Worm (Caenorhabditis elegans) whole organism, L3 larva: Measurements from ENCODE around the gene ifta-1.

ENCODE experiments used
- R02D3.7 ChIP-seq: fragments of 150-350 bp; optimal IDR thresholded peaks from 2 replicates; lab custom pipeline; 2014; ENCODE audit warnings: missing biosample characterization, missing genetic modification characterization
- aly-2 ChIP-seq: fragments of 150-350 bp; optimal IDR thresholded peaks from 2 replicates; lab custom pipeline; 2014; ENCODE audit warnings: missing biosample characterization, missing genetic modification characterization
- ama-1 ChIP-seq: fragments of 150-350 bp; optimal IDR thresholded peaks from 2 replicates; lab custom pipeline; 2018
- ceh-16 ChIP-seq: sonication (generic microtip); optimal IDR thresholded peaks from 2 replicates; lab custom pipeline; 2017; ENCODE audit warnings: missing biosample characterization, missing genetic modification characterization
- ceh-28 ChIP-seq: fragments of 150-350 bp; optimal IDR thresholded peaks from 2 replicates; lab custom pipeline; 2014; ENCODE audit warnings: missing biosample characterization, missing genetic modification reagents, missing genetic modification characterization
- ceh-82 ChIP-seq: fragments of 150-350 bp; optimal IDR thresholded peaks from 2 replicates; lab custom pipeline; 2014; ENCODE audit warnings: missing biosample characterization, missing genetic modification characterization
- daf-12 ChIP-seq: fragments of 150-350 bp; optimal IDR thresholded peaks from 2 replicates; lab custom pipeline; 2014; ENCODE audit warnings: missing biosample characterization, missing genetic modification reagents, missing genetic modification characterization
- egl-27 ChIP-seq: sonication (generic microtip); optimal IDR thresholded peaks from 4 replicates; lab custom pipeline; 2017; ENCODE audit warnings: missing biosample characterization, missing genetic modification reagents, missing genetic modification characterization
- egl-5 ChIP-seq: fragments of 150-350 bp; optimal IDR thresholded peaks from 2 replicates; lab custom pipeline; 2017; ENCODE audit warnings: missing biosample characterization, missing genetic modification reagents, missing genetic modification characterization, inconsistent platforms
- elt-1 ChIP-seq: fragments of 150-350 bp; optimal IDR thresholded peaks from 2 replicates; lab custom pipeline; 2014; ENCODE audit warnings: missing biosample characterization, missing genetic modification characterization
- elt-2 ChIP-seq: sonication (generic microtip); optimal IDR thresholded peaks from 2 replicates; lab custom pipeline; 2016; ENCODE audit warnings: missing genetic modification reagents, mild to moderate bottlenecking, missing genetic modification characterization, missing compliant biosample characterization
- elt-3 ChIP-seq, 3 experiments: fragments of 150-350 bp in 1 of 3; sonication (generic microtip) in 2 of 3; optimal IDR thresholded peaks; 2 replicates in 2 of 3; 4 replicates in 1 of 3; lab custom pipeline; 2014 to 2017; ENCODE audit warnings: missing biosample characterization in 3 of 3, missing genetic modification characterization in 3 of 3
- fkh-10 ChIP-seq: sonication (generic microtip); optimal IDR thresholded peaks from 2 replicates; lab custom pipeline; 2017; ENCODE audit warnings: missing biosample characterization, missing genetic modification reagents, missing genetic modification characterization
- fkh-2 ChIP-seq: fragments of 150-350 bp; optimal IDR thresholded peaks from 2 replicates; lab custom pipeline; 2014; ENCODE audit warnings: missing biosample characterization, missing genetic modification reagents, missing genetic modification characterization
- hmg-11 ChIP-seq: sonication (generic microtip); optimal IDR thresholded peaks from 2 replicates; lab custom pipeline; 2016; ENCODE audit warnings: missing genetic modification characterization, missing compliant biosample characterization
- lin-15B ChIP-seq: fragments of 150-350 bp; optimal IDR thresholded peaks from 2 replicates; lab custom pipeline; 2014; ENCODE audit warnings: missing biosample characterization, missing genetic modification characterization
- lin-39 ChIP-seq: fragments of 150-350 bp; optimal IDR thresholded peaks from 2 replicates; lab custom pipeline; 2018; ENCODE audit warnings: missing biosample characterization, missing genetic modification reagents, missing genetic modification characterization
- lsy-12 ChIP-seq: sonication (generic microtip); optimal IDR thresholded peaks from 2 replicates; lab custom pipeline; 2016; ENCODE audit warnings: mild to moderate bottlenecking, missing genetic modification characterization, missing compliant biosample characterization
- mdl-1 ChIP-seq: fragments of 150-350 bp; optimal IDR thresholded peaks from 2 replicates; lab custom pipeline; 2014; ENCODE audit warnings: missing biosample characterization, missing genetic modification characterization
- mml-1 ChIP-seq: fragments of 150-350 bp; sonication (generic microtip); optimal IDR thresholded peaks from 3 replicates; lab custom pipeline; 2014; ENCODE audit warnings: missing biosample characterization, missing genetic modification characterization
- nfya-1 ChIP-seq: sonication (generic microtip); optimal IDR thresholded peaks from 2 replicates; lab custom pipeline; 2017; ENCODE audit warnings: missing genetic modification characterization, mild to moderate bottlenecking, missing compliant biosample characterization, antibody characterized with exemption, moderate library complexity; ENCODE audit not compliant: insufficient read depth
- nhr-11 ChIP-seq: fragments of 150-350 bp; optimal IDR thresholded peaks from 2 replicates; lab custom pipeline; 2014; ENCODE audit warnings: missing biosample characterization, missing genetic modification characterization
- nhr-12 ChIP-seq: fragments of 150-350 bp; optimal IDR thresholded peaks from 2 replicates; lab custom pipeline; 2014; ENCODE audit warnings: missing biosample characterization, missing genetic modification characterization
- nhr-23 ChIP-seq: fragments of 150-350 bp; optimal IDR thresholded peaks from 2 replicates; lab custom pipeline; 2014; ENCODE audit warnings: missing biosample characterization, missing genetic modification reagents, missing genetic modification characterization
- nhr-25 ChIP-seq: sonication (generic microtip); optimal IDR thresholded peaks from 2 replicates; lab custom pipeline; 2017; ENCODE audit warnings: missing biosample characterization, missing genetic modification characterization
- nhr-28 ChIP-seq: fragments of 150-350 bp; optimal IDR thresholded peaks from 2 replicates; lab custom pipeline; 2014; ENCODE audit warnings: missing biosample characterization, missing genetic modification characterization
- nhr-43 ChIP-seq: sonication (generic microtip); optimal IDR thresholded peaks from 2 replicates; lab custom pipeline; 2016; ENCODE audit warnings: mild to moderate bottlenecking, missing genetic modification characterization, missing compliant biosample characterization; ENCODE audit not compliant: poor library complexity, severe bottlenecking
- nhr-76 ChIP-seq: fragments of 150-350 bp; sonication (generic microtip); optimal IDR thresholded peaks from 5 replicates; lab custom pipeline; 2014; ENCODE audit warnings: missing biosample characterization, missing genetic modification characterization
- nhr-77 ChIP-seq: fragments of 150-350 bp; optimal IDR thresholded peaks from 2 replicates; lab custom pipeline; 2014; ENCODE audit warnings: missing biosample characterization, missing genetic modification characterization
- pha-4 ChIP-seq: fragments of 150-350 bp; optimal IDR thresholded peaks from 2 replicates; lab custom pipeline; 2014; ENCODE audit warnings: missing biosample characterization, missing genetic modification reagents, missing genetic modification characterization
- sea-2 ChIP-seq: fragments of 150-350 bp; sonication (generic microtip); optimal IDR thresholded peaks from 4 replicates; lab custom pipeline; 2014; ENCODE audit warnings: missing biosample characterization, missing genetic modification reagents, missing genetic modification characterization
- snpc-4 ChIP-seq: fragments of 150-350 bp; optimal IDR thresholded peaks from 2 replicates; lab custom pipeline; 2014; ENCODE audit warnings: missing biosample characterization, missing genetic modification characterization
- tbx-2 ChIP-seq: sonication (generic microtip); optimal IDR thresholded peaks from 2 replicates; lab custom pipeline; 2016; ENCODE audit warnings: mild to moderate bottlenecking, missing genetic modification characterization, missing compliant biosample characterization
- unc-39 ChIP-seq: sonication (generic microtip); optimal IDR thresholded peaks from 4 replicates; lab custom pipeline; 2017; ENCODE audit warnings: missing biosample characterization, missing genetic modification characterization
- unc-62 ChIP-seq: fragments of 150-350 bp; sonication (generic microtip); optimal IDR thresholded peaks from 4 replicates; lab custom pipeline; 2014; ENCODE audit warnings: missing biosample characterization, missing genetic modification reagents, missing genetic modification characterization
- zag-1 ChIP-seq: fragments of 150-350 bp; optimal IDR thresholded peaks from 2 replicates; lab custom pipeline; 2014; ENCODE audit warnings: missing biosample characterization, missing genetic modification characterization
- ztf-11 ChIP-seq: fragments of 150-350 bp; optimal IDR thresholded peaks from 2 replicates; lab custom pipeline; 2014; ENCODE audit warnings: missing biosample characterization, missing genetic modification characterization
- ztf-4 ChIP-seq: fragments of 150-350 bp; optimal IDR thresholded peaks from 2 replicates; lab custom pipeline; 2014; ENCODE audit warnings: missing biosample characterization, missing genetic modification characterization

The ifta-1 gene

DNA sequence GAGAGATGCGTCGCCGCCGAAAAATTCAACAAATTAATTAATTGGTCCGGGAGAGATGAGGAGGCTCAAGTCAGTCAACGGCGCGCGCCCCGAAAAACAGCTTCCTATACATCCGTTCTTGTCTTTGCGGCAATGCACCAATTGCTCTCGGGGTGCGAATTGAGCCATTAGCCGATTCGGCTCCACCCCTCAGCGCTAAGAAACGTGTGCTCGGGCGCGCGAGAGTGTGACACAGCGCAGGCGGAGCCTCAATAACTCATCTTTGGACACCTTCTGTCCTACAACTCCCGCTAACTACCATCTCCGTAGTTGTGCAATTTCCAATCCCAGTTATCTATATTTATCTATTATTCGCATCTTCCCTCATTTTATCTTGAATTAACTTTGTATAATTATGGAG lies 20.1 kb upstream of the ifta-1 start:
- TF ChIP-seq mml-1 (tag; lab: Kevin White, UChicago), result no peak
- no peak for TF ChIP-seq egl-5
- TF ChIP-seq tbx-2, result no peak
- TF ChIP-seq aly-2, result no peak
- TF ChIP-seq zag-1 (tag; lab: Kevin White, UChicago), result no peak
- no peak for TF ChIP-seq nhr-77 (tag; lab: Kevin White, UChicago)
- TF ChIP-seq, all 47 proteins: peak for 0

DNA sequence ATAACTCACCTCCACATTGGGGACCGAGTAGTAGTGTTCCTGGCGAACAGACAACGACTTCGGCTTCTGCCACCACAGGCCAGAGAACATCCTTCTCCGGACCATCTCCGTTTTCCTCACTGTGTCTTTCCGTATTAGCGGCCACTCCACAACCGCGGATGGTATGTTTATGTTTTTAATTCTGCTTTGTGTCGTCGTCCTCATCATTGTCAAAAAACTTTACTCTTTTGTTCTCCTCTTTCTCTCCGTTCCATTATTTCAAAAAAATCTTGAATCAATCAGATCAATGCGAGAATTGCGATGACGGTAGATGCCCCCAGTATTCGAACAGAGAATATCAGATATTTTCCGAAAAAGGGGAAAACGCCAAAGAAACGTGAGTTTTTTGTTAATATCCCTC lies 14.9 kb upstream of the ifta-1 start, which contains the start of gene mec-2:
Gene mec-2, plus strand, starts transcription at position 301 of the 400 bp plus-strand sequence.
- no peak for TF ChIP-seq egl-27 (tag; lab: Kevin White, UChicago)
- no peak for TF ChIP-seq nhr-25 (tag; lab: Kevin White, UChicago)
- TF ChIP-seq pha-4 (tag; lab: Kevin White, UChicago), result no peak
- no peak for TF ChIP-seq mdl-1 (tag; lab: Kevin White, UChicago)
- TF ChIP-seq elt-1 (tag; lab: Kevin White, UChicago), result no peak
- no peak for TF ChIP-seq elt-2 (tag; lab: Kevin White, UChicago)
- no peak for TF ChIP-seq snpc-4 (tag; lab: Kevin White, UChicago)
- TF ChIP-seq, all 47 proteins: peak for 0

DNA sequence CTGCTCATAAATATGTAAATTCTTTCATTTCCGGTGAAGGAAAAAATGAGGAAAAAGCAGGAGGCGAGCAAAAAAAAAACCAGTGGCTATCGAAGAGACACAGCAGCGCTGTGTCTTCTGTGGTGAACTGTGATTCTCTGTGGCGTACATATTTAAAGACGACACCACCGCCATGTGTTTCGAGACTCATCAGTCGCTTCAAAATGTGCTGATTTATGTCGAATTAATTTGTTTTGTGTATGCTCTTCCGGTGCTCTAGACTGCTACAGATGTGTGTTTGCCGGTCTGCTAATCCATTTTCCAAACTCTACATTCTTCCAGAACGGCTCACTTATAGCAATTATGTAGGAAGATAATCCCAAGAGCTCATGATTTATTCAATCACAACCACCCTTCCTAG lies 12.9 kb upstream of the ifta-1 start:
- TF ChIP-seq nhr-23 (tag; lab: Kevin White, UChicago) (no peak), aly-2 (no peak), fkh-10 (GFP tag; lab: Kevin White, UChicago) (no peak), daf-12 (tag; lab: Kevin White, UChicago) (no peak), unc-62 (GFP tag; lab: Kevin White, UChicago) (no peak), elt-3 (tag; optimal IDR thresholded peaks at IDR 0.05; lab: Kevin White, UChicago) (no peak), ceh-16 (no peak), elt-1 (tag; lab: Kevin White, UChicago) (no peak), ceh-28 (tag; lab: Kevin White, UChicago) (no peak), R02D3.7 (tag; lab: Kevin White, UChicago) (no peak), nhr-11 (tag; lab: Kevin White, UChicago) (no peak), lsy-12 (tag; lab: Kevin White, UChicago) (no peak), pha-4 (tag; lab: Kevin White, UChicago) (no peak), ama-1 (lab: Kevin White, UChicago) (no peak), snpc-4 (tag; lab: Kevin White, UChicago) (no peak), nhr-43 (tag; lab: Kevin White, UChicago) (no peak)

DNA sequence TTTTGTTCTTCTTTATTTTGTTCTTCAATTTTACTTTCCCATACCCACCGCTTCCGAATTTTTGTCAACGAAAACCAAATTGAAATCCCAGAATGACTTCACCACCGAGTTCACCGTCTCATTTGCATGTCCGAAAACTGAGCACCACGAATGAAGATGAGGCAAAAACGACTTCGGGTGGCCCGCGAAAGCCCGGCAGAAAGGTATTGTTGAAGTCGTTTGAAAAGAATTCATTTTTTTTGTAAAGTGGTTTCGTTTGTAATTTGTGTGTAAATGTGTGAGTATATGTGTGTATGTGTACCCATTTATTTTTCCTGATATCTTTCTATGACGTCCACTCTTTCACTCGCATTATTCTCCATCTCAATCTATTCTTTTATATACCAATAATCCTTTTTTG lies 5.4 kb upstream of the ifta-1 start, which contains the start of gene C38C5.1:
Gene C38C5.1, plus strand, starts transcription at position 90 of the 400 bp plus-strand sequence.
- TF ChIP-seq nhr-12 (tag; lab: Kevin White, UChicago) (no peak), ceh-28 (tag; lab: Kevin White, UChicago) (no peak), nhr-77 (tag; lab: Kevin White, UChicago) (no peak), ceh-16 (no peak), unc-39 (tag; lab: Kevin White, UChicago) (no peak), unc-62 (GFP tag; lab: Kevin White, UChicago) (no peak), fkh-2 (tag; lab: Kevin White, UChicago) (no peak), hmg-11 (tag; lab: Kevin White, UChicago) (no peak), nhr-76 (tag; lab: Kevin White, UChicago) (no peak), nhr-23 (tag; lab: Kevin White, UChicago) (no peak)

DNA sequence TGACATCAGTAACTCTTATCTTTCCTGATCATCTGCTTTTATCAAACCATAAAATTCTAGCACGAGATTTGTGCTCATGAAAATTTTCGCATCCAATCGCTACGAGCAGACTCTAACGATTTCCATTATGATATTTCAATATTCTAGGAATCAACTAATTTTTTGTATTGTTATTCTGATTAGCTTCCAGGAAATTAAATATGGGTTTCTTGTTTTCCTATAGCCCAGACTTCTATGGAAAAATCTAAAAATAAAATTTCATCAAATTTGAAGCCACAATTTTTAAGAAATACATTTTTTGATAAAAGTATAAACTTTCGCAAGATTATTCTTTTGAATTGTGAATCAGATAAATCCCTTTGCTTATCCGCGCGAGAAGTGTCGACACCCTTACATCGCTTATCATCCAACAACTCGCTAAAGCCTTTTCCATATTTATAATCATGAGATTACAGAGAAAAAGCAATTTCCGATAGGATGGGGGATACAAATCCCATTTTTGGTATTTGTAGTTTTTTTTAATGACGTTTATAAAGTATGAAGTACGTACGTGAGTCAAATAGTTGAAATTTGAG lies 2.6 kb upstream of the ifta-1 start:
- TF ChIP-seq nfya-1 (tag; lab: Kevin White, UChicago), result no peak
- TF ChIP-seq nhr-77 (tag; lab: Kevin White, UChicago), result no peak
- no peak for TF ChIP-seq ztf-4 (tag; lab: Kevin White, UChicago)
- no peak for TF ChIP-seq lsy-12 (tag; lab: Kevin White, UChicago)
- TF ChIP-seq lin-15B, result no peak
- no peak for TF ChIP-seq lin-39 (tag; lab: Kevin White, UChicago)
- no peak for TF ChIP-seq nhr-43 (tag; lab: Kevin White, UChicago)
- TF ChIP-seq ceh-82 (tag; lab: Kevin White, UChicago), result no peak
- TF ChIP-seq ztf-11, result no peak
- no peak for TF ChIP-seq nhr-25 (tag; lab: Kevin White, UChicago)
- no peak for TF ChIP-seq sea-2 (GFP tag; lab: Kevin White, UChicago)
- TF ChIP-seq nhr-12 (tag; lab: Kevin White, UChicago), result no peak
- no peak for TF ChIP-seq nhr-28 (tag; lab: Kevin White, UChicago)
- TF ChIP-seq egl-27 (tag; lab: Kevin White, UChicago), result no peak
- TF ChIP-seq ama-1 (lab: Kevin White, UChicago), result no peak
- no peak for TF ChIP-seq elt-1 (tag; lab: Kevin White, UChicago)
- TF ChIP-seq nhr-23 (tag; lab: Kevin White, UChicago), result no peak
- TF ChIP-seq mdl-1 (tag; lab: Kevin White, UChicago), result no peak
